Worm (Caenorhabditis elegans) whole organism, L3 larva: ENCODE data around the gene ptp-3.
A peak's percentile ranks its signal among the peaks of the same experiment; 100 is the strongest.

Source experiments
- R02D3.7 ChIP-seq: fragments of 150-350 bp; optimal IDR thresholded peaks from 2 replicates; lab custom pipeline; 2014; ENCODE audit warnings: missing biosample characterization, missing genetic modification characterization
- aly-2 ChIP-seq: fragments of 150-350 bp; optimal IDR thresholded peaks from 2 replicates; lab custom pipeline; 2014; ENCODE audit warnings: missing biosample characterization, missing genetic modification characterization
- ama-1 ChIP-seq: fragments of 150-350 bp; optimal IDR thresholded peaks from 2 replicates; lab custom pipeline; 2018
- ceh-16 ChIP-seq: sonication (generic microtip); optimal IDR thresholded peaks from 2 replicates; lab custom pipeline; 2017; ENCODE audit warnings: missing biosample characterization, missing genetic modification characterization
- ceh-82 ChIP-seq: fragments of 150-350 bp; optimal IDR thresholded peaks from 2 replicates; lab custom pipeline; 2014; ENCODE audit warnings: missing biosample characterization, missing genetic modification characterization
- ceh-9 ChIP-seq: sonication (generic microtip); optimal IDR thresholded peaks from 2 replicates; lab custom pipeline; 2018; ENCODE audit warnings: missing biosample characterization, missing genetic modification characterization
- daf-12 ChIP-seq: fragments of 150-350 bp; optimal IDR thresholded peaks from 2 replicates; lab custom pipeline; 2014; ENCODE audit warnings: missing biosample characterization, missing genetic modification reagents, missing genetic modification characterization
- egl-27 ChIP-seq: sonication (generic microtip); optimal IDR thresholded peaks from 4 replicates; lab custom pipeline; 2017; ENCODE audit warnings: missing biosample characterization, missing genetic modification reagents, missing genetic modification characterization
- egl-5 ChIP-seq: fragments of 150-350 bp; optimal IDR thresholded peaks from 2 replicates; lab custom pipeline; 2017; ENCODE audit warnings: missing biosample characterization, missing genetic modification reagents, missing genetic modification characterization, inconsistent platforms
- elt-1 ChIP-seq: fragments of 150-350 bp; optimal IDR thresholded peaks from 2 replicates; lab custom pipeline; 2014; ENCODE audit warnings: missing biosample characterization, missing genetic modification characterization
- elt-2 ChIP-seq: sonication (generic microtip); optimal IDR thresholded peaks from 2 replicates; lab custom pipeline; 2016; ENCODE audit warnings: missing genetic modification reagents, mild to moderate bottlenecking, missing genetic modification characterization, missing compliant biosample characterization
- elt-3 ChIP-seq, 3 experiments: fragments of 150-350 bp in 1 of 3; sonication (generic microtip) in 2 of 3; optimal IDR thresholded peaks; 2 replicates in 2 of 3; 4 replicates in 1 of 3; lab custom pipeline; 2014 to 2017; ENCODE audit warnings: missing biosample characterization in 3 of 3, missing genetic modification characterization in 3 of 3
- eor-1 ChIP-seq, 2 experiments: fragments of 150-350 bp; optimal IDR thresholded peaks; 2 replicates each; lab custom pipeline; 2014 to 2018; ENCODE audit warnings: missing biosample characterization in 2 of 2, missing genetic modification characterization in 2 of 2
- fkh-10 ChIP-seq: sonication (generic microtip); optimal IDR thresholded peaks from 2 replicates; lab custom pipeline; 2017; ENCODE audit warnings: missing biosample characterization, missing genetic modification reagents, missing genetic modification characterization
- fkh-2 ChIP-seq: fragments of 150-350 bp; optimal IDR thresholded peaks from 2 replicates; lab custom pipeline; 2014; ENCODE audit warnings: missing biosample characterization, missing genetic modification reagents, missing genetic modification characterization
- fos-1 ChIP-seq: fragments of 150-350 bp; optimal IDR thresholded peaks from 2 replicates; lab custom pipeline; 2014; ENCODE audit warnings: missing biosample characterization, missing genetic modification characterization
- hmg-11 ChIP-seq: sonication (generic microtip); optimal IDR thresholded peaks from 2 replicates; lab custom pipeline; 2016; ENCODE audit warnings: missing genetic modification characterization, missing compliant biosample characterization
- jun-1 ChIP-seq: fragments of 150-350 bp; optimal IDR thresholded peaks from 2 replicates; lab custom pipeline; 2014; ENCODE audit warnings: missing biosample characterization, missing genetic modification reagents, missing genetic modification characterization
- lin-39 ChIP-seq: fragments of 150-350 bp; optimal IDR thresholded peaks from 2 replicates; lab custom pipeline; 2018; ENCODE audit warnings: missing biosample characterization, missing genetic modification reagents, missing genetic modification characterization
- lsy-12 ChIP-seq: sonication (generic microtip); optimal IDR thresholded peaks from 2 replicates; lab custom pipeline; 2016; ENCODE audit warnings: mild to moderate bottlenecking, missing genetic modification characterization, missing compliant biosample characterization
- mml-1 ChIP-seq: fragments of 150-350 bp; sonication (generic microtip); optimal IDR thresholded peaks from 3 replicates; lab custom pipeline; 2014; ENCODE audit warnings: missing biosample characterization, missing genetic modification characterization
- nfya-1 ChIP-seq: sonication (generic microtip); optimal IDR thresholded peaks from 2 replicates; lab custom pipeline; 2017; ENCODE audit warnings: missing genetic modification characterization, mild to moderate bottlenecking, missing compliant biosample characterization, antibody characterized with exemption, moderate library complexity; ENCODE audit not compliant: insufficient read depth
- nhr-11 ChIP-seq: fragments of 150-350 bp; optimal IDR thresholded peaks from 2 replicates; lab custom pipeline; 2014; ENCODE audit warnings: missing biosample characterization, missing genetic modification characterization
- nhr-12 ChIP-seq: fragments of 150-350 bp; optimal IDR thresholded peaks from 2 replicates; lab custom pipeline; 2014; ENCODE audit warnings: missing biosample characterization, missing genetic modification characterization
- nhr-23 ChIP-seq: fragments of 150-350 bp; optimal IDR thresholded peaks from 2 replicates; lab custom pipeline; 2014; ENCODE audit warnings: missing biosample characterization, missing genetic modification reagents, missing genetic modification characterization
- nhr-43 ChIP-seq: sonication (generic microtip); optimal IDR thresholded peaks from 2 replicates; lab custom pipeline; 2016; ENCODE audit warnings: mild to moderate bottlenecking, missing genetic modification characterization, missing compliant biosample characterization; ENCODE audit not compliant: poor library complexity, severe bottlenecking
- nhr-67 ChIP-seq: fragments of 150-350 bp; optimal IDR thresholded peaks from 2 replicates; lab custom pipeline; 2014; ENCODE audit warnings: missing biosample characterization, missing genetic modification characterization
- nhr-76 ChIP-seq: fragments of 150-350 bp; sonication (generic microtip); optimal IDR thresholded peaks from 5 replicates; lab custom pipeline; 2014; ENCODE audit warnings: missing biosample characterization, missing genetic modification characterization
- pha-4 ChIP-seq: fragments of 150-350 bp; optimal IDR thresholded peaks from 2 replicates; lab custom pipeline; 2014; ENCODE audit warnings: missing biosample characterization, missing genetic modification reagents, missing genetic modification characterization
- pqm-1 ChIP-seq: fragments of 150-350 bp; optimal IDR thresholded peaks from 2 replicates; lab custom pipeline; 2017; ENCODE audit warnings: missing biosample characterization, missing genetic modification characterization, inconsistent platforms
- sea-2 ChIP-seq: fragments of 150-350 bp; sonication (generic microtip); optimal IDR thresholded peaks from 4 replicates; lab custom pipeline; 2014; ENCODE audit warnings: missing biosample characterization, missing genetic modification reagents, missing genetic modification characterization
- skn-1 ChIP-seq: fragments of 150-350 bp; optimal IDR thresholded peaks from 2 replicates; lab custom pipeline; 2014; ENCODE audit warnings: missing biosample characterization, missing genetic modification characterization
- snpc-4 ChIP-seq: fragments of 150-350 bp; optimal IDR thresholded peaks from 2 replicates; lab custom pipeline; 2014; ENCODE audit warnings: missing biosample characterization, missing genetic modification characterization
- tbx-2 ChIP-seq: sonication (generic microtip); optimal IDR thresholded peaks from 2 replicates; lab custom pipeline; 2016; ENCODE audit warnings: mild to moderate bottlenecking, missing genetic modification characterization, missing compliant biosample characterization
- unc-39 ChIP-seq: sonication (generic microtip); optimal IDR thresholded peaks from 4 replicates; lab custom pipeline; 2017; ENCODE audit warnings: missing biosample characterization, missing genetic modification characterization
- ztf-4 ChIP-seq: fragments of 150-350 bp; optimal IDR thresholded peaks from 2 replicates; lab custom pipeline; 2014; ENCODE audit warnings: missing biosample characterization, missing genetic modification characterization

The ptp-3 gene

DNA sequence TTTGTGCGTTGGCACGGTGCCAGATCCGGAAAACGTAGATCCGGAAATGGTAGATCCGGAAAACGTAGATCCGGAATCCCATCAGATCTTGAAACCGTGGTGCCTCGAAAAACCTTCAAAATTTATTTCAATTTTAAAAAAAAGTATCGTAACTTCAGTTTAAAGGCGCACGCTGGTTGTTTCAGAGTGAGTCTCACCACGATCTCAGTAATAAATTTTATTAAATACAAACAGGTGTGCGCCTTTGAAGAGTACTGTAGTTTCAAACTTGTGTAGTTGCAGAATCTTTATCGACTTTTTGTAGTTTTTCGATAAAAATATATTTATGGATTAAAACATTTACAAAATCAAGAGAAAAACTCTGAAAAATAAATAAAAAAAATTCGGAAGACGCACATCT, 75.3 kb downstream of the ptp-3 start:
- TF ChIP-seq R02D3.7 (no peak), hmg-11 (tag; lab: Kevin White, UChicago) (no peak), elt-1 (tag; lab: Kevin White, UChicago) (no peak), aly-2 (no peak), ztf-4 (tag; lab: Kevin White, UChicago) (no peak), ama-1 (lab: Kevin White, UChicago) (no peak), nhr-12 (no peak), fkh-2 (tag; lab: Kevin White, UChicago) (no peak), egl-5 (tag; lab: Kevin White, UChicago) (no peak), nhr-76 (tag; lab: Kevin White, UChicago) (no peak), fos-1 (tag; lab: Kevin White, UChicago) (no peak), sea-2 (GFP tag; lab: Kevin White, UChicago) (no peak), pqm-1 (tag; lab: Kevin White, UChicago) (no peak), lsy-12 (tag; lab: Kevin White, UChicago) (no peak), snpc-4 (tag; lab: Kevin White, UChicago) (no peak), eor-1 (tag; optimal IDR thresholded peaks at IDR 0.05; lab: Kevin White, UChicago) (no peak), ceh-9 (no peak), nhr-11 (tag; lab: Kevin White, UChicago) (no peak)

DNA sequence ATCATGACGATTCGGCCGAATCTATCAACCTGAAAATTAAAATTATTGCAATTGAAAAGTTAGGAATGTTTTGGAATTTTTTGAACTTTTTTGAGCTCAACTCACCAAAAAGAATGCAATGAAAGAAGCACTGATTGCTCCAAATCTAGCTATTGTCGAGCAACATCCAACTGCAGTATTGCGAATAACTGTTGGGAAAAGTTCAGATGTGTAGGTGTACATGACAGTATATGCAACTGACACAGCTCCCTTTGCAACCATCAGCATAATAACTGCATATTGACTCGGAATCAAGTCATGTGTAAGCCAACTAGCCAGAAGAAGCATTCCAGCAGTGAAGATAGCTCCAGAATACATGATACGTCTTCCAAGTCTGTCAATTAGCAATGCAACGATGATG, 77.2 kb downstream of the ptp-3 start:
- TF ChIP-seq elt-2 (tag; lab: Kevin White, UChicago), result no peak
- no peak for TF ChIP-seq fkh-10 (GFP tag; lab: Kevin White, UChicago)
- no peak for TF ChIP-seq pha-4 (tag; lab: Kevin White, UChicago)
- TF ChIP-seq pqm-1 (tag; lab: Kevin White, UChicago), result no peak
- no peak for TF ChIP-seq egl-27 (tag; lab: Kevin White, UChicago)
- TF ChIP-seq nfya-1 (tag; lab: Kevin White, UChicago), result no peak
- TF ChIP-seq elt-3 (tag; optimal IDR thresholded peaks at IDR 0.05; lab: Kevin White, UChicago), result no peak
- no peak for TF ChIP-seq skn-1 (tag; lab: Kevin White, UChicago)
- no peak for TF ChIP-seq nhr-67
- no peak for TF ChIP-seq lsy-12 (tag; lab: Kevin White, UChicago)
- TF ChIP-seq sea-2 (GFP tag; lab: Kevin White, UChicago), result no peak
- no peak for TF ChIP-seq lin-39 (tag; lab: Kevin White, UChicago)
- TF ChIP-seq unc-39, result no peak
- no peak for TF ChIP-seq nhr-43 (tag; lab: Kevin White, UChicago)
- TF ChIP-seq mml-1 (tag; lab: Kevin White, UChicago), result no peak
- TF ChIP-seq egl-5 (tag; lab: Kevin White, UChicago), result no peak
- no peak for TF ChIP-seq nhr-23 (tag; lab: Kevin White, UChicago)

DNA sequence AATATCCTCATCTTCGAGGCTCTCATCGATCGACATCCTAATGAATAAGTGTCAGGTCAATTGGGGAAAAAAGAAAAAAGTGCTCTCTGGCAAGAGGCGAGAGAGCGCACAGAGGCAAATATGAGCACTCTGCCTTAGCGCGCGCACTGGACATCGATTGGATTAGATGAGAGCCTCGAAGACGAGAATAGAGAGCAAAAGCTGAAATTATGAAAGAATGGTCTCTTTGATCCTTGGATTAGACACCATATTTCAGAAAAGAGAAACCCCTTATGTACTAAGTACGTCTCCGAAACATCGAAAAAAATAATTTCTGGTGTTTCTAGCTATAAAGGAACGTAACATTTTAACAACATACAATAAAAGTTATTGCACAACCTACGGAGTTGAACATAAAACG, 79.9 kb downstream of the ptp-3 start, which contains the start of gene F45E10.2:
F45E10.2 (minus strand) TSS at position 101 of the 400 bp plus-strand sequence.
- TF ChIP-seq tbx-2 (tag; lab: Kevin White, UChicago), result no peak
- TF ChIP-seq eor-1 (tag; optimal IDR thresholded peaks at IDR 0.05; lab: Kevin White, UChicago), result no peak
- TF ChIP-seq nfya-1 (tag; lab: Kevin White, UChicago), result no peak
- TF ChIP-seq daf-12 (tag; lab: Kevin White, UChicago), result no peak
- no peak for TF ChIP-seq ceh-16 (tag; lab: Kevin White, UChicago)
- TF ChIP-seq ceh-82, result no peak
- no peak for TF ChIP-seq ama-1 (lab: Kevin White, UChicago)
- TF ChIP-seq sea-2 (GFP tag; lab: Kevin White, UChicago), result no peak
- no peak for TF ChIP-seq ztf-4 (tag; lab: Kevin White, UChicago)
- TF ChIP-seq lsy-12 (tag; lab: Kevin White, UChicago), result no peak
- TF ChIP-seq jun-1 (tag; lab: Kevin White, UChicago), result no peak
- TF ChIP-seq R02D3.7, result no peak
- TF ChIP-seq, all 47 proteins: peak for 0

DNA sequence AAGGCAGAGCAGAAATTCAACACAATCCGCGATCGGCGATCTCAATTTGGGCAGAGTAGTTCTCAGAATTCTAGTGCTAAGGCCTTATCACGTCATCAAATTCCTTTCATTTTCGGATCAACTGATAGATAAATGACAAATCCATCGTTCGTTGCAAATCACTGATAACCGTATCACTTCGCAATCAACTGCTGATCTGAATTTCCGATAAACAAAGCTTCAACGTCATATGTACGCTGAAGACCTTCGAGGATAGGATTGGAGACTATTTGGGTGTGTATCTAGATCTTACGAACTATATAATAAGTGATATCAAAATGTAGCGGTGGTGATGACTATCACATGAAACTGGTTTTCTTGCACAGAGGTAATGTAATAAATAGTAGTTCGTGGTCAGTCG, 81.9 kb downstream of the ptp-3 start:
- TF ChIP-seq fos-1 (tag; lab: Kevin White, UChicago), result no peak
- TF ChIP-seq nhr-23 (tag; lab: Kevin White, UChicago), result peak; percentile 30
- no peak for TF ChIP-seq fkh-2 (tag; lab: Kevin White, UChicago)
